Worm (Caenorhabditis elegans): ENCODE data around the gene nlp-46.

DNA sequence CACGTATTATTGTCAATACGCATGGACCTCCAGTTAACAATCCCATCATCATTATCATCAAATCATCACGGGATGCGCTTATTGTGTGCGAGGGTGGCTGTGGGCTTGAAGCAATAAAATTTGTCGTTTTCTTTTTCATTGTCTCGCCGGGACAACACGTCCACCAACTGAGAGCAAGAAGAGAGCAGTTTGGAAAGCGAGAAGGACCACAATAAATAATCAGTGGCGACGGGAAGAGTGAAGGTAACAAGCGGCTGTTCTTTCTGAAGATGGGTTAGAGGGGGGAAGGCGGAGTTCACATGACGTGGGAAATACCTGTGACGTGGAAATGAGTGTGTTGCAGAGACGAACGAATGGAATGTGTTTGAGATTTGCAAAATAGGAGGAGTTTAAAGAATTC is 12.7 kb upstream of the nlp-46 start:
- TF ChIP-seq him-1 (tag; optimal IDR thresholded peaks at IDR 0.05) (no peak), dao-5 (tag; optimal IDR thresholded peaks at IDR 0.05) (no peak), W03F9.2 (tag; optimal IDR thresholded peaks at IDR 0.05) (no peak)

All from whole organism, L4/young adult.